Fruit fly (Drosophila melanogaster): ENCODE data around the gene CG6495.

dm6 chr2L:10735923-10736322 is 25.0 kb upstream of the CG6495 start, which contains the start of gene Nup107:
- TF ChIP-seq Sox102F (GFP tag; optimal IDR thresholded peaks at IDR 0.05) (peak; percentile 11), ranshi (GFP tag; IDR thresholded peaks at IDR 0.05) (no peak), CG4282 (GFP tag; optimal IDR thresholded peaks at IDR 0.05) (no peak), Gug (GFP tag; IDR thresholded peaks at IDR 0.05) (no peak), CG17361 (GFP tag; IDR thresholded peaks at IDR 0.05) (peak; percentile 32; the same call in 1 of the 3 replicates), CG11456 (GFP tag; IDR thresholded peaks at IDR 0.05) (0 out of 3 replicates have a peak, but pooled peaks have one; percentile 27)
